Worm (Caenorhabditis elegans) whole organism, dauer: ENCODE data around the gene D1054.9.

Experiments
- unc-62 ChIP-seq: sonication (generic microtip); optimal IDR thresholded peaks from 2 replicates; lab custom pipeline; 2017; ENCODE audit warnings: missing biosample characterization, missing genetic modification reagents, missing genetic modification characterization

Gene D1054.9

DNA sequence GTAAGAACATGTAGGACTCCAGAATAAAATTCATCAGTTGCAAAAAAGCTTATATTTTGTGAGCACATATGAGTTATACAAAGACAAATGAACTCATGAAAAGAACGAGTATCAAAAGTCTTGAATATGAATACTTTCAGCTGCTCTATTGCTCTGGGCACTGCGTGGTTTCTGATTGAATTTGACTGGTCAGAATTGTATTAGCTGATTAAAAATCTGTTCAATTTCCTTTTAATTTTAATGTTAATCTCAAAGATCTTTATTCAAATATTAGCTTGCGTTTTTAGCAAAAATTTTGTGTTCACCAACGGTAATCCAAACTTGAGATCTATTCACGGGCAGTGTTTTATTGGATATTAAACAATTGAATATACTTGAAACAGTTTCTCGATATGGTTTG lies 7.2 kb upstream of the D1054.9 start, which contains the start of gene srh-184:
Gene srh-184, minus strand, starts transcription at position 101 of the 400 bp plus-strand sequence.
- TF ChIP-seq unc-62 (GFP tag; lab: Kevin White, UChicago) = no peak

DNA sequence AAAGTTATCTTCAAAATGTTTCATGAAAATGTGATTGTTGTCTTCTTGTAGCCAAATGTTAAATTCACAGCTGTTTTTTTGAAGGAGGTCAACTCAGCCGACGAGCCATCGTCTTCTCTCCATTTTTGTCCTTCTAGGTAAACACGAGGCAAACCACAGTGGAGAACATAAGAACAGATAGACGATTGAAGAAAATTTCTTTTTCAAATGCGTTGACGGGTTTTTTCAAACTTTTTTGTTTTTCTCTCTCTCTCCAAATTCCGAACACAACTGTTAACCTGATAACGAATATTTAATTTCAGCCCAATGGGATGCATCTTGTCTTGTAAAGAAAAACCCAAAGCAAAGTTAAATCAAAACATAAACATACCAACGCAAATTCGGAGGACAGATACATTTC lies 4.6 kb upstream of the D1054.9 start, which contains the start of gene D1054.19:
Gene D1054.19, plus strand, starts transcription at position 301 of the 400 bp plus-strand sequence.
- no peak for TF ChIP-seq unc-62 (GFP tag; lab: Kevin White, UChicago)

DNA sequence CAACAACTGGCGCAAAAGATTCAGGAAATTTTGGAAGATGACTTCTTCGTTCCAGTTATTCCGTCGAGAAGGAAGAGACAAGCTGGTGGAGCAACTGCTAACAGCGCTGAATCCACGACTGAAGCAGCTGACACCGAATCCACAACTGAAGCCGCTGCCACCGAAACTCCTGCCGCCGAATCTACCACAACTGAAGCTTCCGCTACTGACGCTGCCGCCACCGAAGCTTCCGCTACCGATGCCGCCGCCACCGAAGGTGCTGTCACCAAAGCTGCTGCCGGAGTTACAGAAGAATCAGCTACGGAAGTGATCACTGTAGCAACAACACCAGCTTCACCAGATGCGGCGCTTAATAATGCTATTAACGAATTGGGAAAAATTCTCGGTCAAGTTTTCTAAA lies 3.6 kb upstream of the D1054.9 start:
- no peak for TF ChIP-seq unc-62 (GFP tag; lab: Kevin White, UChicago)

- no peak for TF ChIP-seq unc-62 (GFP tag; lab: Kevin White, UChicago)
These were observed 2.6 kb upstream of the D1054.9 start, which contains the start of gene ule-3 for ce11 chrV:10793498-10793897. Gene ule-3 (plus strand): TSS chrV:10793798.

ce11 chrV:10792775-10793174 lies 1.9 kb upstream of the D1054.9 start, which contains the start of gene D1054.10:
Gene D1054.10 (minus strand): TSS chrV:10792875.
- TF ChIP-seq unc-62 (GFP tag; lab: Kevin White, UChicago) = no peak

DNA sequence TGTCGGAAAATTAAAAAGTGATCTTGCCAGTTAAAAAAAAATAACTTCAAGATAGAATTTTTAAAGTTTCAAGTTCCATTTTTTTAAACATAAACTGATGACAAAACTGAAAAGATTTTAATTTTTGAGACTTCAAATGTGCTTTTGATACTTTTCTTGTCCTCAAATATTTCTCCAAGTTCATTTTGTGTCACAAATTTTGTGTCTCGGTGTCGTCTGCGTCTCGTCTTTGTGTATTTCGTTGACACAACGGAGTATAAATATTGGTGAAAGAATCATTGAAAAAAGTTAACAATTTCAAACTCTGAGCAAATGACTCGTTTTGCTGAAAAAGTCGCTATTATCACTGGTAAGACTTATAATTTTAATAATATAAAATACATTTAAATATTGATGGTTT lies 6.8 kb downstream of the D1054.9 start, which contains the start of gene D1054.8:
Gene D1054.8, plus strand, starts transcription at position 301 of the 400 bp plus-strand sequence.
- TF ChIP-seq unc-62 (GFP tag; lab: Kevin White, UChicago) = no peak

- TF ChIP-seq unc-62 (GFP tag; lab: Kevin White, UChicago) = no peak
These were observed 14.3 kb downstream of the D1054.9 start, which contains the start of gene D1054.5 for ce11 chrV:10776528-10777055. Gene D1054.5 (minus strand): TSS chrV:10776578.

DNA sequence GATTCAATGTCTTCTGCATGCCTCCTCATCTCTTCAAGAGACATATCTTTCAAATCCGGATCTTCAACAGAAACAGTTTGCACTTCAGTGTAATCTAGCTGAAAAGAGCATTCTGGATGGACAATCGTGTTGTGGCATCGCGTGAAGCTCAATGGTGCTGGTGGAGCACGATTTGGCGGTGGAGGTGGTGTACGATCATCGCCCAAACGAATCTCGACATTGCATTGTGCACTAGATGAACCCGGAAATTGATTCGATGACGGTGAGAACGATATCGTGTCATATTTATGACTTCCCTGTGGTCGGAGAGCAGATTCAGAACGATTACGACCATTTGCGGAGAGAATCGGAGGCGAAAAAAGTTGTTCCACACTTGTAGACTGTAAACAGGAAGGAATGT lies 17.6 kb downstream of the D1054.9 start:
- TF ChIP-seq unc-62 (GFP tag; lab: Kevin White, UChicago) = no peak

- no peak for TF ChIP-seq unc-62 (GFP tag; lab: Kevin White, UChicago)
These were observed 19.5 kb downstream of the D1054.9 start, which contains the start of gene D1054.3 for ce11 chrV:10771390-10771789. Gene D1054.3 (plus strand): TSS chrV:10771451.

DNA sequence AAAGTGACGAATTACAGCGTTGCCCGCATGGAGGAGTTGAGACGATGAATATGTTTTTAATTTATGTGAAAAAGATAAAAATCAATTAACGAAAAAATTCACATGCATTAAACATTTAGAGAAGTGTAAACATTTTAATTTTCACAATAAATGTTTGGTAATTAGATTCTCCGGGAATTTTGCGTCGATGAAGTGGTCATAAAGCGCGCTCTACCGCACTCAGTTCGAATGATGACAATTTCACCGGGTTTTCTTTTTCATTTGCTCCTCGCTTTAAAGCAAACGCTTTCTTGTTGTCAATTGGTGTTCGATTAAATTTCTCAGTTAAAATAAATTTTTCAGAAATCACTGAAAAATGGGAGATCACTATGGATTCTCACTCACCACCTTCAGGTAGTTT lies 20.8 kb downstream of the D1054.9 start, which contains the start of the genes D1054.1 and pas-2:
Gene D1054.1, minus strand, starts transcription at position 192 of the 400 bp plus-strand sequence.
Gene pas-2, plus strand, starts transcription at position 343 of the 400 bp plus-strand sequence.
- no peak for TF ChIP-seq unc-62 (GFP tag; lab: Kevin White, UChicago)

- no peak for TF ChIP-seq unc-62 (GFP tag; lab: Kevin White, UChicago)
These were observed 22.0 kb downstream of the D1054.9 start for ce11 chrV:10768892-10769291.

ce11 chrV:10764066-10764465 lies 26.8 kb downstream of the D1054.9 start, which contains the start of gene ocr-1:
Gene ocr-1 (plus strand): TSS chrV:10764366.
- no peak for TF ChIP-seq unc-62 (GFP tag; lab: Kevin White, UChicago)

ce11 chrV:10762695-10763094 lies 28.2 kb downstream of the D1054.9 start, which contains the start of gene sre-6:
Gene sre-6 (minus strand): TSS chrV:10762795.
- TF ChIP-seq unc-62 (GFP tag; lab: Kevin White, UChicago) = no peak

ce11 chrV:10760839-10761238 lies 30.0 kb downstream of the D1054.9 start:
- TF ChIP-seq unc-62 (GFP tag; lab: Kevin White, UChicago) = no peak

- no peak for TF ChIP-seq unc-62 (GFP tag; lab: Kevin White, UChicago)
These were observed 32.2 kb downstream of the D1054.9 start, which contains the start of gene F28H7.8 for ce11 chrV:10758658-10759057. Gene F28H7.8 (plus strand): TSS chrV:10758958.

ce11 chrV:10757128-10757527 lies 33.7 kb downstream of the D1054.9 start:
- TF ChIP-seq unc-62 (GFP tag; lab: Kevin White, UChicago) = no peak

- no peak for TF ChIP-seq unc-62 (GFP tag; lab: Kevin White, UChicago)
These were observed 34.2 kb downstream of the D1054.9 start, which contains the start of gene irld-6 for ce11 chrV:10756698-10757097. Gene irld-6 (minus strand): TSS chrV:10756798.
